Worm (Caenorhabditis elegans) whole organism, L3 larva: ENCODE measurements around the gene irld-59.

Experiments used
- R02D3.7 ChIP-seq: fragments of 150-350 bp; optimal IDR thresholded peaks from 2 replicates; lab custom pipeline; 2014; ENCODE audit warnings: missing biosample characterization, missing genetic modification characterization
- ZK546.5 ChIP-seq: sonication (generic microtip); optimal IDR thresholded peaks from 2 replicates; lab custom pipeline; 2017; ENCODE audit warnings: missing biosample characterization, missing genetic modification characterization
- aly-2 ChIP-seq: fragments of 150-350 bp; optimal IDR thresholded peaks from 2 replicates; lab custom pipeline; 2014; ENCODE audit warnings: missing biosample characterization, missing genetic modification characterization
- ama-1 ChIP-seq: fragments of 150-350 bp; optimal IDR thresholded peaks from 2 replicates; lab custom pipeline; 2018
- ceh-16 ChIP-seq: sonication (generic microtip); optimal IDR thresholded peaks from 2 replicates; lab custom pipeline; 2017; ENCODE audit warnings: missing biosample characterization, missing genetic modification characterization
- ceh-28 ChIP-seq: fragments of 150-350 bp; optimal IDR thresholded peaks from 2 replicates; lab custom pipeline; 2014; ENCODE audit warnings: missing biosample characterization, missing genetic modification reagents, missing genetic modification characterization
- ceh-82 ChIP-seq: fragments of 150-350 bp; optimal IDR thresholded peaks from 2 replicates; lab custom pipeline; 2014; ENCODE audit warnings: missing biosample characterization, missing genetic modification characterization
- ceh-9 ChIP-seq: sonication (generic microtip); optimal IDR thresholded peaks from 2 replicates; lab custom pipeline; 2018; ENCODE audit warnings: missing biosample characterization, missing genetic modification characterization
- daf-12 ChIP-seq: fragments of 150-350 bp; optimal IDR thresholded peaks from 2 replicates; lab custom pipeline; 2014; ENCODE audit warnings: missing biosample characterization, missing genetic modification reagents, missing genetic modification characterization
- elt-1 ChIP-seq: fragments of 150-350 bp; optimal IDR thresholded peaks from 2 replicates; lab custom pipeline; 2014; ENCODE audit warnings: missing biosample characterization, missing genetic modification characterization
- elt-2 ChIP-seq: sonication (generic microtip); optimal IDR thresholded peaks from 2 replicates; lab custom pipeline; 2016; ENCODE audit warnings: missing genetic modification reagents, mild to moderate bottlenecking, missing genetic modification characterization, missing compliant biosample characterization
- elt-3 ChIP-seq, 3 experiments: fragments of 150-350 bp in 1 of 3; sonication (generic microtip) in 2 of 3; optimal IDR thresholded peaks; 2 replicates in 2 of 3; 4 replicates in 1 of 3; lab custom pipeline; 2014 to 2017; ENCODE audit warnings: missing biosample characterization in 3 of 3, missing genetic modification characterization in 3 of 3
- eor-1 ChIP-seq, 2 experiments: fragments of 150-350 bp; optimal IDR thresholded peaks; 2 replicates each; lab custom pipeline; 2014 to 2018; ENCODE audit warnings: missing biosample characterization in 2 of 2, missing genetic modification characterization in 2 of 2
- fos-1 ChIP-seq: fragments of 150-350 bp; optimal IDR thresholded peaks from 2 replicates; lab custom pipeline; 2014; ENCODE audit warnings: missing biosample characterization, missing genetic modification characterization
- hmg-11 ChIP-seq: sonication (generic microtip); optimal IDR thresholded peaks from 2 replicates; lab custom pipeline; 2016; ENCODE audit warnings: missing genetic modification characterization, missing compliant biosample characterization
- jun-1 ChIP-seq: fragments of 150-350 bp; optimal IDR thresholded peaks from 2 replicates; lab custom pipeline; 2014; ENCODE audit warnings: missing biosample characterization, missing genetic modification reagents, missing genetic modification characterization
- lin-15B ChIP-seq: fragments of 150-350 bp; optimal IDR thresholded peaks from 2 replicates; lab custom pipeline; 2014; ENCODE audit warnings: missing biosample characterization, missing genetic modification characterization
- nhr-11 ChIP-seq: fragments of 150-350 bp; optimal IDR thresholded peaks from 2 replicates; lab custom pipeline; 2014; ENCODE audit warnings: missing biosample characterization, missing genetic modification characterization
- nhr-12 ChIP-seq: fragments of 150-350 bp; optimal IDR thresholded peaks from 2 replicates; lab custom pipeline; 2014; ENCODE audit warnings: missing biosample characterization, missing genetic modification characterization
- nhr-23 ChIP-seq: fragments of 150-350 bp; optimal IDR thresholded peaks from 2 replicates; lab custom pipeline; 2014; ENCODE audit warnings: missing biosample characterization, missing genetic modification reagents, missing genetic modification characterization
- nhr-25 ChIP-seq: sonication (generic microtip); optimal IDR thresholded peaks from 2 replicates; lab custom pipeline; 2017; ENCODE audit warnings: missing biosample characterization, missing genetic modification characterization
- nhr-28 ChIP-seq: fragments of 150-350 bp; optimal IDR thresholded peaks from 2 replicates; lab custom pipeline; 2014; ENCODE audit warnings: missing biosample characterization, missing genetic modification characterization
- nhr-43 ChIP-seq: sonication (generic microtip); optimal IDR thresholded peaks from 2 replicates; lab custom pipeline; 2016; ENCODE audit warnings: mild to moderate bottlenecking, missing genetic modification characterization, missing compliant biosample characterization; ENCODE audit not compliant: poor library complexity, severe bottlenecking
- nhr-67 ChIP-seq: fragments of 150-350 bp; optimal IDR thresholded peaks from 2 replicates; lab custom pipeline; 2014; ENCODE audit warnings: missing biosample characterization, missing genetic modification characterization
- nhr-76 ChIP-seq: fragments of 150-350 bp; sonication (generic microtip); optimal IDR thresholded peaks from 5 replicates; lab custom pipeline; 2014; ENCODE audit warnings: missing biosample characterization, missing genetic modification characterization
- nhr-77 ChIP-seq: fragments of 150-350 bp; optimal IDR thresholded peaks from 2 replicates; lab custom pipeline; 2014; ENCODE audit warnings: missing biosample characterization, missing genetic modification characterization
- pha-4 ChIP-seq: fragments of 150-350 bp; optimal IDR thresholded peaks from 2 replicates; lab custom pipeline; 2014; ENCODE audit warnings: missing biosample characterization, missing genetic modification reagents, missing genetic modification characterization
- pqm-1 ChIP-seq: fragments of 150-350 bp; optimal IDR thresholded peaks from 2 replicates; lab custom pipeline; 2017; ENCODE audit warnings: missing biosample characterization, missing genetic modification characterization, inconsistent platforms
- snpc-4 ChIP-seq: fragments of 150-350 bp; optimal IDR thresholded peaks from 2 replicates; lab custom pipeline; 2014; ENCODE audit warnings: missing biosample characterization, missing genetic modification characterization
- tbx-2 ChIP-seq: sonication (generic microtip); optimal IDR thresholded peaks from 2 replicates; lab custom pipeline; 2016; ENCODE audit warnings: mild to moderate bottlenecking, missing genetic modification characterization, missing compliant biosample characterization
- unc-39 ChIP-seq: sonication (generic microtip); optimal IDR thresholded peaks from 4 replicates; lab custom pipeline; 2017; ENCODE audit warnings: missing biosample characterization, missing genetic modification characterization
- unc-62 ChIP-seq: fragments of 150-350 bp; sonication (generic microtip); optimal IDR thresholded peaks from 4 replicates; lab custom pipeline; 2014; ENCODE audit warnings: missing biosample characterization, missing genetic modification reagents, missing genetic modification characterization
- zag-1 ChIP-seq: fragments of 150-350 bp; optimal IDR thresholded peaks from 2 replicates; lab custom pipeline; 2014; ENCODE audit warnings: missing biosample characterization, missing genetic modification characterization
- ztf-11 ChIP-seq: fragments of 150-350 bp; optimal IDR thresholded peaks from 2 replicates; lab custom pipeline; 2014; ENCODE audit warnings: missing biosample characterization, missing genetic modification characterization

Gene irld-59

ce11 chrIV:15336778-15337177 is at the start of gene irld-59:
irld-59 (plus strand) TSS chrIV:15337078.
- TF ChIP-seq nhr-25 (tag; lab: Kevin White, UChicago) (no peak), ceh-28 (no peak), elt-1 (no peak), unc-62 (GFP tag; lab: Kevin White, UChicago) (no peak), nhr-23 (tag; lab: Kevin White, UChicago) (no peak), ceh-16 (tag; lab: Kevin White, UChicago) (no peak), unc-39 (tag; lab: Kevin White, UChicago) (no peak), eor-1 (tag; optimal IDR thresholded peaks at IDR 0.05; lab: Kevin White, UChicago) (no peak), nhr-43 (tag; lab: Kevin White, UChicago) (no peak), ama-1 (lab: Kevin White, UChicago) (no peak), tbx-2 (tag; lab: Kevin White, UChicago) (no peak), jun-1 (tag; lab: Kevin White, UChicago) (no peak), pqm-1 (tag; lab: Kevin White, UChicago) (no peak), R02D3.7 (tag; lab: Kevin White, UChicago) (no peak), nhr-12 (tag; lab: Kevin White, UChicago) (no peak), ceh-82 (no peak), ztf-11 (tag; lab: Kevin White, UChicago) (no peak), aly-2 (tag; lab: Kevin White, UChicago) (no peak)

- TF ChIP-seq aly-2 (tag; lab: Kevin White, UChicago) (no peak), snpc-4 (tag; lab: Kevin White, UChicago) (peak; percentile 31), nhr-67 (no peak), nhr-23 (tag; lab: Kevin White, UChicago) (no peak), ceh-82 (no peak), nhr-28 (tag; lab: Kevin White, UChicago) (no peak), ama-1 (lab: Kevin White, UChicago) (no peak), pha-4 (tag; lab: Kevin White, UChicago) (peak; percentile 21), nhr-76 (no peak), ceh-16 (tag; lab: Kevin White, UChicago) (no peak), eor-1 (tag; optimal IDR thresholded peaks at IDR 0.05; lab: Kevin White, UChicago) (no peak), zag-1 (tag; lab: Kevin White, UChicago) (no peak), hmg-11 (tag; lab: Kevin White, UChicago) (peak; percentile 33), unc-39 (tag; lab: Kevin White, UChicago) (no peak), lin-15B (tag; lab: Kevin White, UChicago) (no peak), elt-3 (tag; optimal IDR thresholded peaks at IDR 0.05; lab: Kevin White, UChicago) (no peak), jun-1 (tag; lab: Kevin White, UChicago) (no peak), nhr-77 (tag; lab: Kevin White, UChicago) (no peak), elt-2 (tag; lab: Kevin White, UChicago) (peak; percentile 1), ceh-28 (no peak), elt-1 (no peak), ztf-11 (tag; lab: Kevin White, UChicago) (no peak), daf-12 (no peak), R02D3.7 (tag; lab: Kevin White, UChicago) (no peak)
- TF ChIP-seq, all 47 proteins: peak for 4
Measured at ce11 chrIV:15289508-15289907, 47.4 kb upstream of the irld-59 start.

DNA sequence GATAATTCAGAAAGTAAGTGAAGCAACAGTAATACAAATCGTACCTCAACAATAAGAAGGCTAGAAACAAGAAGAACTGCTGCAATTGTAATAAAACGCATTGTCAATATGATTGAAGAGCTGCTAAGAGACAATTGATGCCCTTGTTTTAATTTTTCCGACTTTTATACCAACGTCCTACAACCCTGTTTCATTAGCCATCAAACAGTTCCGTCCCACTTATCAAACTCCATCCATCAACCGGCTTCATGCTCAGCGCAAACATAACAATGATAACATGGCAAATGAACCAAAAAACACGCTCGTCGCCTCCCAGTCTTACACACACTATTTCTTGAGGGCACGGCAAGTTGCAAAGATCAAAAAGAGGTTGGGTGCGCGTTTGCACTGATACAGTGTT is 45.7 kb upstream of the irld-59 start, which contains the start of gene pqn-90:
TSS of gene pqn-90 (minus strand) at position 101 of the 400 bp plus-strand sequence.
- no peak for TF ChIP-seq ceh-9 (tag; lab: Kevin White, UChicago)

- TF ChIP-seq nhr-77 (tag; lab: Kevin White, UChicago) (no peak), R02D3.7 (tag; lab: Kevin White, UChicago) (no peak), nhr-43 (tag; lab: Kevin White, UChicago) (no peak), ZK546.5 (no peak), nhr-11 (tag; lab: Kevin White, UChicago) (no peak), ama-1 (lab: Kevin White, UChicago) (no peak)
Measured at ce11 chrIV:15291607-15292006, 45.3 kb upstream of the irld-59 start, which contains the start of gene pqn-91. pqn-91 (plus strand) TSS chrIV:15291907.

DNA sequence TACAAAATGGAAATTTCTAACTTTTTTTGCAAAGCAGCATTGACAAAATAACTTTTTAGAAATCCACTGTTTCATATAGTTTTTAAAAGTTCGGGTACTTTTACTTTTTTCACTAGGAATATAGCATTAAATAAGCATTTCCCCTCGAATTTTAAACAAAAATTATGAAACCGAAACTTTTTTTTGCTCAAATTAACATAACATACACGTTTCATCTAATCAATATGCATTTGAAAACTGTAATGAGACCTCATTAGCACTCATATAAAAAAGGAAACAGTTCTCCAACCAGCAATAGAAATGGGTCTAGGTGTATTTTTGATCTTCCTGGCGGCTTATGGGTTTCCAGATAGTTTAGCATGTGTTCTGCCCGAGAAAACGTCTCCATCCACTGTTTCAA is 42.8 kb upstream of the irld-59 start, which contains the start of gene Y73F8A.10:
TSS of gene Y73F8A.10 (plus strand) at position 301 of the 400 bp plus-strand sequence.
- no peak for TF ChIP-seq tbx-2 (tag; lab: Kevin White, UChicago)
- TF ChIP-seq nhr-23 (tag; lab: Kevin White, UChicago) = no peak
- TF ChIP-seq fos-1 (tag; lab: Kevin White, UChicago) = no peak
- TF ChIP-seq daf-12 = no peak
